Worm (Caenorhabditis elegans) whole organism, L2 larva: Measurements from ENCODE around the gene T24E12.1.

Source experiments
- R02D3.7 ChIP-seq: fragments of 150-350 bp; optimal IDR thresholded peaks from 2 replicates; lab custom pipeline; 2014; ENCODE audit warnings: missing biosample characterization, missing genetic modification characterization
- Y55F3AM.14 ChIP-seq: fragments of 200-800 bp; sonication (Bioruptor generic); optimal IDR thresholded peaks from 2 replicates; lab custom pipeline; 2018; ENCODE audit warnings: mild to moderate bottlenecking, missing genetic modification characterization, missing compliant biosample characterization
- alr-1 ChIP-seq: fragments of 150-350 bp; optimal IDR thresholded peaks from 2 replicates; lab custom pipeline; 2014; ENCODE audit warnings: missing biosample characterization, missing genetic modification characterization
- elt-1 ChIP-seq: fragments of 150-350 bp; optimal IDR thresholded peaks from 2 replicates; lab custom pipeline; 2014; ENCODE audit warnings: missing biosample characterization, missing genetic modification characterization
- lsy-2 ChIP-seq, 2 experiments: fragments of 150-350 bp in 1 of 2; sonication (generic microtip) in 1 of 2; optimal IDR thresholded peaks; 2 replicates each; lab custom pipeline; 2014 to 2017; ENCODE audit warnings: missing biosample characterization in 2 of 2, missing genetic modification characterization in 2 of 2
- nhr-77 ChIP-seq: fragments of 150-350 bp; optimal IDR thresholded peaks from 2 replicates; lab custom pipeline; 2014; ENCODE audit warnings: missing biosample characterization, missing genetic modification characterization
- unc-39 ChIP-seq: fragments of 150-350 bp; optimal IDR thresholded peaks from 2 replicates; lab custom pipeline; 2014; ENCODE audit warnings: missing biosample characterization, missing genetic modification characterization

- TF ChIP-seq elt-1 (tag; lab: Kevin White, UChicago) (no peak), unc-39 (no peak), R02D3.7 (tag; lab: Kevin White, UChicago) (no peak), Y55F3AM.14 (GFP tag; lab: Kevin White, UChicago) (no peak), lsy-2 (tag; optimal IDR thresholded peaks at IDR 0.05; lab: Kevin White, UChicago) (no peak), alr-1 (tag; lab: Kevin White, UChicago) (no peak), nhr-77 (tag; lab: Kevin White, UChicago) (no peak)
Measured at ce11 chrII:3741584-3741983, 43.8 kb upstream of the T24E12.1 start, which contains the start of gene F12E12.1.
